Worm (Caenorhabditis elegans) whole organism, L3 larva: ENCODE data around the gene zip-11.

ENCODE experiments used
- R02D3.7 ChIP-seq: fragments of 150-350 bp; optimal IDR thresholded peaks from 2 replicates; lab custom pipeline; 2014; ENCODE audit warnings: missing biosample characterization, missing genetic modification characterization
- ZK546.5 ChIP-seq: sonication (generic microtip); optimal IDR thresholded peaks from 2 replicates; lab custom pipeline; 2017; ENCODE audit warnings: missing biosample characterization, missing genetic modification characterization
- aly-2 ChIP-seq: fragments of 150-350 bp; optimal IDR thresholded peaks from 2 replicates; lab custom pipeline; 2014; ENCODE audit warnings: missing biosample characterization, missing genetic modification characterization
- ama-1 ChIP-seq: fragments of 150-350 bp; optimal IDR thresholded peaks from 2 replicates; lab custom pipeline; 2018
- ceh-16 ChIP-seq: sonication (generic microtip); optimal IDR thresholded peaks from 2 replicates; lab custom pipeline; 2017; ENCODE audit warnings: missing biosample characterization, missing genetic modification characterization
- ceh-28 ChIP-seq: fragments of 150-350 bp; optimal IDR thresholded peaks from 2 replicates; lab custom pipeline; 2014; ENCODE audit warnings: missing biosample characterization, missing genetic modification reagents, missing genetic modification characterization
- ceh-82 ChIP-seq: fragments of 150-350 bp; optimal IDR thresholded peaks from 2 replicates; lab custom pipeline; 2014; ENCODE audit warnings: missing biosample characterization, missing genetic modification characterization
- ceh-9 ChIP-seq: sonication (generic microtip); optimal IDR thresholded peaks from 2 replicates; lab custom pipeline; 2018; ENCODE audit warnings: missing biosample characterization, missing genetic modification characterization
- daf-12 ChIP-seq: fragments of 150-350 bp; optimal IDR thresholded peaks from 2 replicates; lab custom pipeline; 2014; ENCODE audit warnings: missing biosample characterization, missing genetic modification reagents, missing genetic modification characterization
- egl-27 ChIP-seq: sonication (generic microtip); optimal IDR thresholded peaks from 4 replicates; lab custom pipeline; 2017; ENCODE audit warnings: missing biosample characterization, missing genetic modification reagents, missing genetic modification characterization
- egl-5 ChIP-seq: fragments of 150-350 bp; optimal IDR thresholded peaks from 2 replicates; lab custom pipeline; 2017; ENCODE audit warnings: missing biosample characterization, missing genetic modification reagents, missing genetic modification characterization, inconsistent platforms
- elt-1 ChIP-seq: fragments of 150-350 bp; optimal IDR thresholded peaks from 2 replicates; lab custom pipeline; 2014; ENCODE audit warnings: missing biosample characterization, missing genetic modification characterization
- elt-2 ChIP-seq: sonication (generic microtip); optimal IDR thresholded peaks from 2 replicates; lab custom pipeline; 2016; ENCODE audit warnings: missing genetic modification reagents, mild to moderate bottlenecking, missing genetic modification characterization, missing compliant biosample characterization
- elt-3 ChIP-seq, 3 experiments: fragments of 150-350 bp in 1 of 3; sonication (generic microtip) in 2 of 3; optimal IDR thresholded peaks; 2 replicates in 2 of 3; 4 replicates in 1 of 3; lab custom pipeline; 2014 to 2017; ENCODE audit warnings: missing biosample characterization in 3 of 3, missing genetic modification characterization in 3 of 3
- eor-1 ChIP-seq, 2 experiments: fragments of 150-350 bp; optimal IDR thresholded peaks; 2 replicates each; lab custom pipeline; 2014 to 2018; ENCODE audit warnings: missing biosample characterization in 2 of 2, missing genetic modification characterization in 2 of 2
- fkh-10 ChIP-seq: sonication (generic microtip); optimal IDR thresholded peaks from 2 replicates; lab custom pipeline; 2017; ENCODE audit warnings: missing biosample characterization, missing genetic modification reagents, missing genetic modification characterization
- fkh-2 ChIP-seq: fragments of 150-350 bp; optimal IDR thresholded peaks from 2 replicates; lab custom pipeline; 2014; ENCODE audit warnings: missing biosample characterization, missing genetic modification reagents, missing genetic modification characterization
- fos-1 ChIP-seq: fragments of 150-350 bp; optimal IDR thresholded peaks from 2 replicates; lab custom pipeline; 2014; ENCODE audit warnings: missing biosample characterization, missing genetic modification characterization
- hmg-11 ChIP-seq: sonication (generic microtip); optimal IDR thresholded peaks from 2 replicates; lab custom pipeline; 2016; ENCODE audit warnings: missing genetic modification characterization, missing compliant biosample characterization
- jun-1 ChIP-seq: fragments of 150-350 bp; optimal IDR thresholded peaks from 2 replicates; lab custom pipeline; 2014; ENCODE audit warnings: missing biosample characterization, missing genetic modification reagents, missing genetic modification characterization
- lin-15B ChIP-seq: fragments of 150-350 bp; optimal IDR thresholded peaks from 2 replicates; lab custom pipeline; 2014; ENCODE audit warnings: missing biosample characterization, missing genetic modification characterization
- lin-39 ChIP-seq: fragments of 150-350 bp; optimal IDR thresholded peaks from 2 replicates; lab custom pipeline; 2018; ENCODE audit warnings: missing biosample characterization, missing genetic modification reagents, missing genetic modification characterization
- lsy-12 ChIP-seq: sonication (generic microtip); optimal IDR thresholded peaks from 2 replicates; lab custom pipeline; 2016; ENCODE audit warnings: mild to moderate bottlenecking, missing genetic modification characterization, missing compliant biosample characterization
- mdl-1 ChIP-seq: fragments of 150-350 bp; optimal IDR thresholded peaks from 2 replicates; lab custom pipeline; 2014; ENCODE audit warnings: missing biosample characterization, missing genetic modification characterization
- mml-1 ChIP-seq: fragments of 150-350 bp; sonication (generic microtip); optimal IDR thresholded peaks from 3 replicates; lab custom pipeline; 2014; ENCODE audit warnings: missing biosample characterization, missing genetic modification characterization
- nfya-1 ChIP-seq: sonication (generic microtip); optimal IDR thresholded peaks from 2 replicates; lab custom pipeline; 2017; ENCODE audit warnings: missing genetic modification characterization, mild to moderate bottlenecking, missing compliant biosample characterization, antibody characterized with exemption, moderate library complexity; ENCODE audit not compliant: insufficient read depth
- nhr-11 ChIP-seq: fragments of 150-350 bp; optimal IDR thresholded peaks from 2 replicates; lab custom pipeline; 2014; ENCODE audit warnings: missing biosample characterization, missing genetic modification characterization
- nhr-12 ChIP-seq: fragments of 150-350 bp; optimal IDR thresholded peaks from 2 replicates; lab custom pipeline; 2014; ENCODE audit warnings: missing biosample characterization, missing genetic modification characterization
- nhr-23 ChIP-seq: fragments of 150-350 bp; optimal IDR thresholded peaks from 2 replicates; lab custom pipeline; 2014; ENCODE audit warnings: missing biosample characterization, missing genetic modification reagents, missing genetic modification characterization
- nhr-237 ChIP-seq: fragments of 150-350 bp; optimal IDR thresholded peaks from 2 replicates; lab custom pipeline; 2014; ENCODE audit warnings: missing biosample characterization, missing genetic modification characterization
- nhr-25 ChIP-seq: sonication (generic microtip); optimal IDR thresholded peaks from 2 replicates; lab custom pipeline; 2017; ENCODE audit warnings: missing biosample characterization, missing genetic modification characterization
- nhr-28 ChIP-seq: fragments of 150-350 bp; optimal IDR thresholded peaks from 2 replicates; lab custom pipeline; 2014; ENCODE audit warnings: missing biosample characterization, missing genetic modification characterization
- nhr-43 ChIP-seq: sonication (generic microtip); optimal IDR thresholded peaks from 2 replicates; lab custom pipeline; 2016; ENCODE audit warnings: mild to moderate bottlenecking, missing genetic modification characterization, missing compliant biosample characterization; ENCODE audit not compliant: poor library complexity, severe bottlenecking
- nhr-67 ChIP-seq: fragments of 150-350 bp; optimal IDR thresholded peaks from 2 replicates; lab custom pipeline; 2014; ENCODE audit warnings: missing biosample characterization, missing genetic modification characterization
- nhr-76 ChIP-seq: fragments of 150-350 bp; sonication (generic microtip); optimal IDR thresholded peaks from 5 replicates; lab custom pipeline; 2014; ENCODE audit warnings: missing biosample characterization, missing genetic modification characterization
- nhr-77 ChIP-seq: fragments of 150-350 bp; optimal IDR thresholded peaks from 2 replicates; lab custom pipeline; 2014; ENCODE audit warnings: missing biosample characterization, missing genetic modification characterization
- pha-4 ChIP-seq: fragments of 150-350 bp; optimal IDR thresholded peaks from 2 replicates; lab custom pipeline; 2014; ENCODE audit warnings: missing biosample characterization, missing genetic modification reagents, missing genetic modification characterization
- pqm-1 ChIP-seq: fragments of 150-350 bp; optimal IDR thresholded peaks from 2 replicates; lab custom pipeline; 2017; ENCODE audit warnings: missing biosample characterization, missing genetic modification characterization, inconsistent platforms
- sea-2 ChIP-seq: fragments of 150-350 bp; sonication (generic microtip); optimal IDR thresholded peaks from 4 replicates; lab custom pipeline; 2014; ENCODE audit warnings: missing biosample characterization, missing genetic modification reagents, missing genetic modification characterization
- skn-1 ChIP-seq: fragments of 150-350 bp; optimal IDR thresholded peaks from 2 replicates; lab custom pipeline; 2014; ENCODE audit warnings: missing biosample characterization, missing genetic modification characterization
- snpc-4 ChIP-seq: fragments of 150-350 bp; optimal IDR thresholded peaks from 2 replicates; lab custom pipeline; 2014; ENCODE audit warnings: missing biosample characterization, missing genetic modification characterization
- tbx-2 ChIP-seq: sonication (generic microtip); optimal IDR thresholded peaks from 2 replicates; lab custom pipeline; 2016; ENCODE audit warnings: mild to moderate bottlenecking, missing genetic modification characterization, missing compliant biosample characterization
- unc-39 ChIP-seq: sonication (generic microtip); optimal IDR thresholded peaks from 4 replicates; lab custom pipeline; 2017; ENCODE audit warnings: missing biosample characterization, missing genetic modification characterization
- unc-62 ChIP-seq: fragments of 150-350 bp; sonication (generic microtip); optimal IDR thresholded peaks from 4 replicates; lab custom pipeline; 2014; ENCODE audit warnings: missing biosample characterization, missing genetic modification reagents, missing genetic modification characterization
- zag-1 ChIP-seq: fragments of 150-350 bp; optimal IDR thresholded peaks from 2 replicates; lab custom pipeline; 2014; ENCODE audit warnings: missing biosample characterization, missing genetic modification characterization
- ztf-11 ChIP-seq: fragments of 150-350 bp; optimal IDR thresholded peaks from 2 replicates; lab custom pipeline; 2014; ENCODE audit warnings: missing biosample characterization, missing genetic modification characterization
- ztf-4 ChIP-seq: fragments of 150-350 bp; optimal IDR thresholded peaks from 2 replicates; lab custom pipeline; 2014; ENCODE audit warnings: missing biosample characterization, missing genetic modification characterization

Gene zip-11

ce11 chrIV:3311243-3311642, at the start of gene zip-11:
Gene zip-11 (plus strand): TSS chrIV:3311276.
- no peak for TF ChIP-seq elt-2 (tag; lab: Kevin White, UChicago)
- peak; percentile 25 for TF ChIP-seq tbx-2
- TF ChIP-seq zag-1, result no peak
- TF ChIP-seq lin-15B (tag; lab: Kevin White, UChicago), result peak; percentile 57
- TF ChIP-seq hmg-11 (tag; lab: Kevin White, UChicago), result peak; percentile 59
- peak; percentile 53 for TF ChIP-seq pha-4 (tag; lab: Kevin White, UChicago)
- no peak for TF ChIP-seq unc-62 (GFP tag; lab: Kevin White, UChicago)
- no peak for TF ChIP-seq egl-5 (tag; lab: Kevin White, UChicago)
- TF ChIP-seq nhr-76 (tag; lab: Kevin White, UChicago), result no peak
- no peak for TF ChIP-seq ztf-11 (tag; lab: Kevin White, UChicago)
- TF ChIP-seq pqm-1 (tag; lab: Kevin White, UChicago), result no peak
- TF ChIP-seq snpc-4 (tag; lab: Kevin White, UChicago), result no peak
- no peak for TF ChIP-seq nhr-67 (tag; lab: Kevin White, UChicago)
- no peak for TF ChIP-seq lsy-12 (tag; lab: Kevin White, UChicago)
- no peak for TF ChIP-seq mml-1 (tag; lab: Kevin White, UChicago)
- no peak for TF ChIP-seq daf-12 (tag; lab: Kevin White, UChicago)
- no peak for TF ChIP-seq mdl-1 (tag; lab: Kevin White, UChicago)
- TF ChIP-seq fkh-2, result no peak
- TF ChIP-seq ama-1 (lab: Kevin White, UChicago), result no peak
- no peak for TF ChIP-seq eor-1 (tag; optimal IDR thresholded peaks at IDR 0.05; lab: Kevin White, UChicago)
- no peak for TF ChIP-seq nhr-11 (tag; lab: Kevin White, UChicago)
- TF ChIP-seq nhr-77 (tag; lab: Kevin White, UChicago), result no peak
- no peak for TF ChIP-seq nhr-237 (tag; lab: Kevin White, UChicago)
- TF ChIP-seq aly-2, result no peak
- no peak for TF ChIP-seq unc-39 (tag; lab: Kevin White, UChicago)
- TF ChIP-seq ceh-9 (tag; lab: Kevin White, UChicago), result no peak
- TF ChIP-seq sea-2 (GFP tag; lab: Kevin White, UChicago), result no peak
- TF ChIP-seq jun-1 (tag; lab: Kevin White, UChicago), result no peak
- no peak for TF ChIP-seq egl-27 (tag; lab: Kevin White, UChicago)
- no peak for TF ChIP-seq nhr-12 (tag; lab: Kevin White, UChicago)
- TF ChIP-seq elt-3 (tag; optimal IDR thresholded peaks at IDR 0.05; lab: Kevin White, UChicago), result no peak
- TF ChIP-seq nhr-23 (tag; lab: Kevin White, UChicago), result peak; percentile 41
- TF ChIP-seq ceh-16 (tag; lab: Kevin White, UChicago), result no peak
- TF ChIP-seq ztf-4 (tag; lab: Kevin White, UChicago), result no peak
- TF ChIP-seq nfya-1 (tag; lab: Kevin White, UChicago), result peak; percentile 63
- no peak for TF ChIP-seq ceh-82 (tag; lab: Kevin White, UChicago)
- peak; percentile 91 for TF ChIP-seq nhr-25
- no peak for TF ChIP-seq nhr-28 (tag; lab: Kevin White, UChicago)
- peak; percentile 57 for TF ChIP-seq nhr-43 (tag; lab: Kevin White, UChicago)
- TF ChIP-seq R02D3.7, result peak; percentile 30
- no peak for TF ChIP-seq ZK546.5
- peak; percentile 79 for TF ChIP-seq ceh-28
- no peak for TF ChIP-seq elt-1
- TF ChIP-seq fkh-10 (GFP tag; lab: Kevin White, UChicago), result no peak
- no peak for TF ChIP-seq fos-1 (tag; lab: Kevin White, UChicago)
- no peak for TF ChIP-seq skn-1 (tag; lab: Kevin White, UChicago)
- TF ChIP-seq lin-39 (tag; lab: Kevin White, UChicago), result no peak
